Fruit fly (Drosophila melanogaster): ENCODE data around the gene nesd.
A peak's percentile ranks its signal among the peaks of the same experiment; 100 is the strongest.

nesd gene

dm6 chr2L:20117752-20118151, 24.0 kb downstream of the nesd start:
- TF ChIP-seq CG11902 (GFP tag; optimal IDR thresholded peaks at IDR 0.05): no peak
- TF ChIP-seq Eip78C (GFP tag): peak; percentile 54
- TF ChIP-seq CG9139 (GFP tag; optimal IDR thresholded peaks at IDR 0.05): no peak
- no peak for TF ChIP-seq fd85E (GFP tag; optimal IDR thresholded peaks at IDR 0.05)
- TF ChIP-seq ss (GFP tag; optimal IDR thresholded peaks at IDR 0.05): no peak
- no peak for TF ChIP-seq CG6276 (GFP tag; optimal IDR thresholded peaks at IDR 0.05)

dm6 chr2L:20120388-20121232, 26.8 kb downstream of the nesd start:
- TF ChIP-seq CG4318 (GFP tag; optimal IDR thresholded peaks at IDR 0.05) (peak; percentile 53), Sox14 (GFP tag; optimal IDR thresholded peaks at IDR 0.05) (peak; percentile 9), CG8632 (GFP tag; optimal IDR thresholded peaks at IDR 0.05) (peak; percentile 27), Ets96B (tag; optimal IDR thresholded peaks at IDR 0.05) (peak; percentile 49), CG15336 (GFP tag; IDR thresholded peaks at IDR 0.05) (no peak), Eip78C (GFP tag) (peak; percentile 89), CG9139 (GFP tag; optimal IDR thresholded peaks at IDR 0.05) (peak; percentile 50), Hr38 (GFP tag; optimal IDR thresholded peaks at IDR 0.05) (no peak), Sox15 (GFP tag; optimal IDR thresholded peaks at IDR 0.05) (no peak), CG10631 (GFP tag; optimal IDR thresholded peaks at IDR 0.05) (peak; percentile 65), fkh (GFP tag; optimal IDR thresholded peaks at IDR 0.05) (no peak), achi (GFP tag; optimal IDR thresholded peaks at IDR 0.05) (peak; percentile 35), CG34406 (GFP tag; optimal IDR thresholded peaks at IDR 0.05) (peak; percentile 53), CG6854 (GFP tag; optimal IDR thresholded peaks at IDR 0.05) (no peak), CG6808 (GFP tag; optimal IDR thresholded peaks at IDR 0.05) (peak; percentile 60), lz (GFP tag; optimal IDR thresholded peaks at IDR 0.05) (peak; percentile 77), topi (GFP tag; optimal IDR thresholded peaks at IDR 0.05) (peak; percentile 47), Eip75B (GFP tag; optimal IDR thresholded peaks at IDR 0.05) (peak; percentile 30), fd59A (GFP tag; optimal IDR thresholded peaks at IDR 0.05) (peak; percentile 42), OdsH (GFP tag; optimal IDR thresholded peaks at IDR 0.05) (peak; percentile 32), Hr4 (GFP tag; optimal IDR thresholded peaks at IDR 0.05) (peak; percentile 45), Hr39 (GFP tag; optimal IDR thresholded peaks at IDR 0.05) (peak; percentile 81), dsx (GFP tag; optimal IDR thresholded peaks at IDR 0.05; ENCODE audit: poor library complexity, severe bottlenecking) (peak; percentile 52), CG31627 (GFP tag; optimal IDR thresholded peaks at IDR 0.05) (peak; percentile 85), CG3919 (GFP tag; optimal IDR thresholded peaks at IDR 0.05) (peak; percentile 66), CG8319 (GFP tag; optimal IDR thresholded peaks at IDR 0.05) (no peak), CG6163 (GFP tag; IDR thresholded peaks at IDR 0.05) (peak; percentile 49), esn (GFP tag; optimal IDR thresholded peaks at IDR 0.05) (peak; percentile 67), CG32006 (GFP tag; optimal IDR thresholded peaks at IDR 0.05) (peak; percentile 70), salr (GFP tag; optimal IDR thresholded peaks at IDR 0.05) (peak; percentile 56 to 70), CG6792 (GFP tag; optimal IDR thresholded peaks at IDR 0.05) (peak; percentile 51), cyc (GFP tag; optimal IDR thresholded peaks at IDR 0.05) (peak; percentile 86), Smox (GFP tag; optimal IDR thresholded peaks at IDR 0.05) (peak; percentile 30), Sox102F (GFP tag; optimal IDR thresholded peaks at IDR 0.05) (peak; percentile 64), spab (GFP tag; optimal IDR thresholded peaks at IDR 0.05) (peak; percentile 50), CG11294 (GFP tag; IDR thresholded peaks at IDR 0.05) (no peak), CG11902 (GFP tag; optimal IDR thresholded peaks at IDR 0.05) (peak; percentile 62), Eip93F (GFP tag; optimal IDR thresholded peaks at IDR 0.05) (no peak), fd85E (GFP tag; optimal IDR thresholded peaks at IDR 0.05) (no peak), pdm3 (GFP tag; optimal IDR thresholded peaks at IDR 0.05) (peak; percentile 66), acj6 (GFP tag; optimal IDR thresholded peaks at IDR 0.05) (peak; percentile 53), dac (GFP tag; optimal IDR thresholded peaks at IDR 0.05) (peak; percentile 26), eg (GFP tag; IDR thresholded peaks at IDR 0.05) (peak; percentile 61; the same call in 2 of the 3 replicates), Met (GFP tag; optimal IDR thresholded peaks at IDR 0.05) (peak; percentile 39), CG6276 (GFP tag; optimal IDR thresholded peaks at IDR 0.05) (peak; percentile 72), net (GFP tag; optimal IDR thresholded peaks at IDR 0.05) (peak; percentile 62)
